Worm (Caenorhabditis elegans): ENCODE data around the gene damt-1.

- TF ChIP-seq ceh-34 (tag; optimal IDR thresholded peaks at IDR 0.05) (no peak), pag-3 (tag; optimal IDR thresholded peaks at IDR 0.05; ENCODE audit: borderline replicate concordance) (no peak), eyg-1 (tag; optimal IDR thresholded peaks at IDR 0.05) (no peak), syd-9 (tag; optimal IDR thresholded peaks at IDR 0.05) (no peak), mec-3 (tag; optimal IDR thresholded peaks at IDR 0.05; ENCODE audit: borderline replicate concordance) (no peak), ceh-24 (tag; optimal IDR thresholded peaks at IDR 0.05) (no peak), ceh-14 (tag; optimal IDR thresholded peaks at IDR 0.05) (no peak), pqm-1 (tag; optimal IDR thresholded peaks at IDR 0.05) (no peak)
These were observed 21.7 kb upstream of the damt-1 start for ce11 chrII:5698254-5698653.
